Worm (Caenorhabditis elegans): Measurements from ENCODE around the gene vhl-1.

DNA sequence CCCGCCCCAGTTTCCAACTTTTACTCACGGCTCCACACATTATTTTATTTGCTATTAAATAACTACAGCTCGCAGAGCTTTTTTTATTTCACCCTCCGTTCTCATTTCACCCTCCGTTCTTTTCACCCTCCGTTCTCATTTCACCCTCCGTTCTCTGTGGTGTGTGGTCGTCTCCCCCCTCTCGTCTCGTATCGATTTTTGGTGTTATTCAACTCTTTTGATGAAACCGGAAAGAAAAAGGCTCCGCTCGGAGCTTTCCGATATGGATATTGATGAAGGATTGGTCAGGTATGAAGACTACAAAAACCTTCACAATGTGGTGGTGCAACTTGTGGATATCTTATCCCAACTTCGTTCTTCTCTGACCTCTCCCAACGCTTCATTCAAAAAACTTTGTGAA, 16.6 kb upstream of the vhl-1 start:
- no peak for TF ChIP-seq ces-1 (GFP tag; optimal IDR thresholded peaks at IDR 0.05)
- TF ChIP-seq nhr-28 (tag; optimal IDR thresholded peaks at IDR 0.05) = no peak
- TF ChIP-seq blmp-1 (tag; optimal IDR thresholded peaks at IDR 0.05) = no peak
- no peak for TF ChIP-seq lsy-2 (tag; optimal IDR thresholded peaks at IDR 0.05)
- no peak for TF ChIP-seq ham-2 (GFP tag; optimal IDR thresholded peaks at IDR 0.05)
- TF ChIP-seq nhr-12 (tag; optimal IDR thresholded peaks at IDR 0.05) = no peak
- no peak for TF ChIP-seq drap-1 (GFP tag; optimal IDR thresholded peaks at IDR 0.05)
- TF ChIP-seq elt-1 (tag; optimal IDR thresholded peaks at IDR 0.05; ENCODE audit: borderline replicate concordance, insufficient read depth) = no peak
- TF ChIP-seq unc-39 (tag; optimal IDR thresholded peaks at IDR 0.05) = no peak
- no peak for TF ChIP-seq ztf-11 (tag; optimal IDR thresholded peaks at IDR 0.05)
- TF ChIP-seq ceh-39 (tag; optimal IDR thresholded peaks at IDR 0.05) = no peak
- TF ChIP-seq nhr-2 (tag; optimal IDR thresholded peaks at IDR 0.05) = no peak
- no peak for TF ChIP-seq elt-3 (tag; optimal IDR thresholded peaks at IDR 0.05)
- no peak for TF ChIP-seq lin-13 (tag; optimal IDR thresholded peaks at IDR 0.05)

Data from whole organism, mixed stage, embryonic.